Worm (Caenorhabditis elegans) whole organism, L3 larva: ENCODE data around the gene W07G4.7.

Experiments
- ZK546.5 ChIP-seq: sonication (generic microtip); optimal IDR thresholded peaks from 2 replicates; lab custom pipeline; 2017; ENCODE audit warnings: missing biosample characterization, missing genetic modification characterization
- ceh-16 ChIP-seq: sonication (generic microtip); optimal IDR thresholded peaks from 2 replicates; lab custom pipeline; 2017; ENCODE audit warnings: missing biosample characterization, missing genetic modification characterization
- elt-1 ChIP-seq: fragments of 150-350 bp; optimal IDR thresholded peaks from 2 replicates; lab custom pipeline; 2014; ENCODE audit warnings: missing biosample characterization, missing genetic modification characterization
- elt-3 ChIP-seq, 3 experiments: fragments of 150-350 bp in 1 of 3; sonication (generic microtip) in 2 of 3; optimal IDR thresholded peaks; 2 replicates in 2 of 3; 4 replicates in 1 of 3; lab custom pipeline; 2014 to 2017; ENCODE audit warnings: missing biosample characterization in 3 of 3, missing genetic modification characterization in 3 of 3
- fkh-10 ChIP-seq: sonication (generic microtip); optimal IDR thresholded peaks from 2 replicates; lab custom pipeline; 2017; ENCODE audit warnings: missing biosample characterization, missing genetic modification reagents, missing genetic modification characterization
- hmg-11 ChIP-seq: sonication (generic microtip); optimal IDR thresholded peaks from 2 replicates; lab custom pipeline; 2016; ENCODE audit warnings: missing genetic modification characterization, missing compliant biosample characterization
- lin-39 ChIP-seq: fragments of 150-350 bp; optimal IDR thresholded peaks from 2 replicates; lab custom pipeline; 2018; ENCODE audit warnings: missing biosample characterization, missing genetic modification reagents, missing genetic modification characterization
- lsy-12 ChIP-seq: sonication (generic microtip); optimal IDR thresholded peaks from 2 replicates; lab custom pipeline; 2016; ENCODE audit warnings: mild to moderate bottlenecking, missing genetic modification characterization, missing compliant biosample characterization
- nhr-11 ChIP-seq: fragments of 150-350 bp; optimal IDR thresholded peaks from 2 replicates; lab custom pipeline; 2014; ENCODE audit warnings: missing biosample characterization, missing genetic modification characterization
- nhr-12 ChIP-seq: fragments of 150-350 bp; optimal IDR thresholded peaks from 2 replicates; lab custom pipeline; 2014; ENCODE audit warnings: missing biosample characterization, missing genetic modification characterization
- nhr-25 ChIP-seq: sonication (generic microtip); optimal IDR thresholded peaks from 2 replicates; lab custom pipeline; 2017; ENCODE audit warnings: missing biosample characterization, missing genetic modification characterization
- nhr-77 ChIP-seq: fragments of 150-350 bp; optimal IDR thresholded peaks from 2 replicates; lab custom pipeline; 2014; ENCODE audit warnings: missing biosample characterization, missing genetic modification characterization
- tbx-2 ChIP-seq: sonication (generic microtip); optimal IDR thresholded peaks from 2 replicates; lab custom pipeline; 2016; ENCODE audit warnings: mild to moderate bottlenecking, missing genetic modification characterization, missing compliant biosample characterization
- unc-39 ChIP-seq: sonication (generic microtip); optimal IDR thresholded peaks from 4 replicates; lab custom pipeline; 2017; ENCODE audit warnings: missing biosample characterization, missing genetic modification characterization

- TF ChIP-seq lin-39 (tag; lab: Kevin White, UChicago) (no peak), nhr-11 (tag; lab: Kevin White, UChicago) (no peak), unc-39 (tag; lab: Kevin White, UChicago) (no peak), tbx-2 (tag; lab: Kevin White, UChicago) (no peak), ZK546.5 (tag; lab: Kevin White, UChicago) (no peak), lsy-12 (no peak), elt-1 (tag; lab: Kevin White, UChicago) (no peak), fkh-10 (no peak), nhr-77 (no peak), nhr-12 (tag; lab: Kevin White, UChicago) (no peak), elt-3 (tag; optimal IDR thresholded peaks at IDR 0.05; lab: Kevin White, UChicago) (no peak), ceh-16 (tag; lab: Kevin White, UChicago) (no peak), hmg-11 (tag; lab: Kevin White, UChicago) (no peak), nhr-25 (tag; lab: Kevin White, UChicago) (no peak)
Measured at ce11 chrV:13064164-13064563, 29.7 kb upstream of the W07G4.7 start.
